Worm (Caenorhabditis elegans): Measurements from ENCODE around the gene F13H8.6.

DNA sequence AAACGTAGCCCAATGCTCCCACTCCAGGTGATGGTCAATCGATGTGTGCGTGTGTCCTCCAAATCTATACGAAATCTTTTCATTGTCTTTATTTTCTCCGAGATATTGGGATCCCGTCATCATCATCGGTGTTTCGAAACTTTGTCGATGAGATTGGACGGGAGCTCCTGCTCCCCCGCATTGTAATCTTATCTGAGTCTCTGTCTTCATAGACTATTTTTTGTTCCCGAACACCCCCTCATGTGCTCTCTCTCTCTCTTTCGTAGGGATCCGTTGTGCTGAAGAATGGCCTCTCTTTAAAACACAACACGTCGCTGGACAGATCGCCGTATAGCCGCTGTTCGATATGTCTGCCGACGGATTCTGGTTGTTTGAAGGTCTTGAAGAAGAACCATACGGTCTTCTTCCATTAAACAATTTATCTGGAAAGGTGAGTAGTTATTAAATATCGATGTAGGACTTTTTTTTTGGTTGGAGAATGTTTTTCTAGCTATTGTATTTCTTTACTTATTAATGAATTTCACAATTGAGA is 16.5 kb upstream of the F13H8.6 start, which contains the start of gene C29F5.1:
- no peak for TF ChIP-seq hlh-30 (tag; optimal IDR thresholded peaks at IDR 0.05; ENCODE audit: insufficient read depth)
- no peak for TF ChIP-seq pqm-1 (tag; optimal IDR thresholded peaks at IDR 0.05)
- TF ChIP-seq nhr-28 (tag; optimal IDR thresholded peaks at IDR 0.05), result peak; percentile 4
- TF ChIP-seq ztf-11 (tag; optimal IDR thresholded peaks at IDR 0.05), result no peak
- no peak for TF ChIP-seq dve-1 (tag; optimal IDR thresholded peaks at IDR 0.05; ENCODE audit: insufficient read depth)
- TF ChIP-seq snpc-4 (tag; optimal IDR thresholded peaks at IDR 0.05), result no peak
- TF ChIP-seq vab-7 (GFP tag; IDR thresholded peaks at IDR 0.05), result no peak
- TF ChIP-seq lin-38 (GFP tag; IDR thresholded peaks at IDR 0.05), result no peak
- TF ChIP-seq mxl-2 (GFP tag; conservative IDR thresholded peaks at IDR 0.05), result no peak
- TF ChIP-seq nhr-6 (tag; optimal IDR thresholded peaks at IDR 0.05), result no peak
- no peak for TF ChIP-seq ZK546.5 (tag; optimal IDR thresholded peaks at IDR 0.05)
- no peak for TF ChIP-seq daf-12 (tag; optimal IDR thresholded peaks at IDR 0.05)
- no peak for TF ChIP-seq lsy-2 (tag; optimal IDR thresholded peaks at IDR 0.05)
- TF ChIP-seq nhr-76 (tag; optimal IDR thresholded peaks at IDR 0.05), result no peak
